Fruit fly (Drosophila melanogaster) whole organism, embryonic: ENCODE measurements around the gene zetaCOP.

Experiments
- bowl ChIP-seq: fragments of 200-800 bp; sonication (Bioruptor generic); IDR thresholded peaks from 2 replicates; pipeline ENCODE4 v1.3.6; 2022; ENCODE audit warnings: missing biosample characterization, missing genetic modification characterization
- crp ChIP-seq, 2 experiments: fragments of 200-800 bp; sonication (Bioruptor generic); optimal IDR thresholded peaks; 2 replicates in 1 of 2; 3 replicates in 1 of 2; lab custom pipeline; 2017; ENCODE audit warnings: missing biosample characterization in 2 of 2, missing genetic modification characterization in 2 of 2, mild to moderate bottlenecking in 1 of 2, moderate library complexity in 1 of 2

- no peak for TF ChIP-seq crp (GFP tag; optimal IDR thresholded peaks at IDR 0.05; lab: Kevin White, UChicago)
- TF ChIP-seq bowl (GFP tag; lab: Robert Waterston, UW): no peak
These were observed 47.2 kb downstream of the zetaCOP start for dm6 chr3L:16626199-16626598.
